Worm (Caenorhabditis elegans): ENCODE measurements around the gene C09F12.2.
A peak's percentile ranks its signal among the peaks of the same experiment; 100 is the strongest.

The C09F12.2 gene

ce11 chrX:11028617-11029016 is 25.1 kb upstream of the C09F12.2 start, which contains the start of gene ldb-1:
Gene ldb-1 (plus strand): TSS chrX:11028917.
- TF ChIP-seq flt-1 (GFP tag; IDR thresholded peaks at IDR 0.05) (no peak), ama-1 (optimal IDR thresholded peaks at IDR 0.05) (no peak), tbx-37 (GFP tag; conservative IDR thresholded peaks at IDR 0.05) (no peak), aly-1 (tag; optimal IDR thresholded peaks at IDR 0.05) (no peak), ceh-13 (GFP tag; optimal IDR thresholded peaks at IDR 0.05) (no peak), scrt-1 (GFP tag; IDR thresholded peaks at IDR 0.05) (no peak), B0310.2 (tag; optimal IDR thresholded peaks at IDR 0.05) (no peak), pes-1 (GFP tag; IDR thresholded peaks at IDR 0.05) (no peak), ets-7 (tag; optimal IDR thresholded peaks at IDR 0.05) (no peak), hnd-1 (tag; optimal IDR thresholded peaks at IDR 0.05) (no peak), hmbx-1 (tag; optimal IDR thresholded peaks at IDR 0.05) (no peak), ceh-36 (tag; optimal IDR thresholded peaks at IDR 0.05) (no peak), hmg-4 (GFP tag; optimal IDR thresholded peaks at IDR 0.05) (no peak), tbx-11 (GFP tag; IDR thresholded peaks at IDR 0.05) (no peak), F13C5.2 (tag; optimal IDR thresholded peaks at IDR 0.05) (no peak), sea-1 (GFP tag; conservative IDR thresholded peaks at IDR 0.05) (no peak), tra-4 (tag; optimal IDR thresholded peaks at IDR 0.05) (no peak)

- TF ChIP-seq sea-1 (GFP tag; conservative IDR thresholded peaks at IDR 0.05) (no peak), ama-1 (optimal IDR thresholded peaks at IDR 0.05) (no peak), hmbx-1 (tag; optimal IDR thresholded peaks at IDR 0.05) (no peak), pes-1 (GFP tag; IDR thresholded peaks at IDR 0.05) (0 out of 2 replicates have a peak, but pooled peaks have one; percentile 19), tbx-11 (GFP tag; IDR thresholded peaks at IDR 0.05) (no peak), tra-4 (tag; optimal IDR thresholded peaks at IDR 0.05) (peak; percentile 4), tbx-37 (GFP tag; conservative IDR thresholded peaks at IDR 0.05) (no peak), scrt-1 (GFP tag; IDR thresholded peaks at IDR 0.05) (no peak), hmg-4 (GFP tag; optimal IDR thresholded peaks at IDR 0.05) (peak; percentile 98), ceh-13 (GFP tag; optimal IDR thresholded peaks at IDR 0.05) (no peak), ceh-36 (tag; optimal IDR thresholded peaks at IDR 0.05) (peak; percentile 20), flt-1 (GFP tag; IDR thresholded peaks at IDR 0.05) (peak; percentile 44; the same call in 1 of the 2 replicates), F13C5.2 (tag; optimal IDR thresholded peaks at IDR 0.05) (peak; percentile 40), ets-7 (tag; optimal IDR thresholded peaks at IDR 0.05) (peak; percentile 74)
Observed at ce11 chrX:11031047-11031695, 22.5 kb upstream of the C09F12.2 start.

- TF ChIP-seq pes-1 (GFP tag; IDR thresholded peaks at IDR 0.05) (0 out of 2 replicates have a peak, but pooled peaks have one; percentile 27), sea-1 (GFP tag; conservative IDR thresholded peaks at IDR 0.05) (no peak)
Observed at ce11 chrX:11031869-11032268, 21.8 kb upstream of the C09F12.2 start.

- TF ChIP-seq hnd-1 (tag; optimal IDR thresholded peaks at IDR 0.05) = no peak
- no peak for TF ChIP-seq flt-1 (GFP tag; IDR thresholded peaks at IDR 0.05)
- TF ChIP-seq F13C5.2 (tag; optimal IDR thresholded peaks at IDR 0.05) = no peak
- TF ChIP-seq sea-1 (GFP tag; conservative IDR thresholded peaks at IDR 0.05) = no peak
- TF ChIP-seq B0310.2 (tag; optimal IDR thresholded peaks at IDR 0.05) = no peak
- TF ChIP-seq tbx-37 (GFP tag; conservative IDR thresholded peaks at IDR 0.05) = no peak
- TF ChIP-seq scrt-1 (GFP tag; IDR thresholded peaks at IDR 0.05) = no peak
- TF ChIP-seq pes-1 (GFP tag; IDR thresholded peaks at IDR 0.05) = no peak
- TF ChIP-seq tra-4 (tag; optimal IDR thresholded peaks at IDR 0.05) = no peak
- no peak for TF ChIP-seq tbx-11 (GFP tag; IDR thresholded peaks at IDR 0.05)
- TF ChIP-seq hmg-4 (GFP tag; optimal IDR thresholded peaks at IDR 0.05) = no peak
- TF ChIP-seq hmbx-1 (tag; optimal IDR thresholded peaks at IDR 0.05) = no peak
- no peak for TF ChIP-seq ceh-36 (tag; optimal IDR thresholded peaks at IDR 0.05)
- no peak for TF ChIP-seq ceh-13 (GFP tag; optimal IDR thresholded peaks at IDR 0.05)
Observed at ce11 chrX:11032412-11032811, 21.3 kb upstream of the C09F12.2 start.

- no peak for TF ChIP-seq hnd-1 (tag; optimal IDR thresholded peaks at IDR 0.05)
- no peak for TF ChIP-seq tbx-37 (GFP tag; conservative IDR thresholded peaks at IDR 0.05)
- no peak for TF ChIP-seq tra-4 (tag; optimal IDR thresholded peaks at IDR 0.05)
- TF ChIP-seq sea-1 (GFP tag; conservative IDR thresholded peaks at IDR 0.05) = no peak
- no peak for TF ChIP-seq ets-7 (tag; optimal IDR thresholded peaks at IDR 0.05)
- no peak for TF ChIP-seq scrt-1 (GFP tag; IDR thresholded peaks at IDR 0.05)
- no peak for TF ChIP-seq flt-1 (GFP tag; IDR thresholded peaks at IDR 0.05)
- TF ChIP-seq hmg-4 (GFP tag; optimal IDR thresholded peaks at IDR 0.05) = no peak
- TF ChIP-seq ceh-36 (tag; optimal IDR thresholded peaks at IDR 0.05) = no peak
- no peak for TF ChIP-seq tbx-11 (GFP tag; IDR thresholded peaks at IDR 0.05)
- TF ChIP-seq F13C5.2 (tag; optimal IDR thresholded peaks at IDR 0.05) = no peak
Observed at ce11 chrX:11033128-11033951, 20.4 kb upstream of the C09F12.2 start.

ce11 chrX:11033952-11034287 is 19.8 kb upstream of the C09F12.2 start:
- TF ChIP-seq hnd-1 (tag; optimal IDR thresholded peaks at IDR 0.05) (no peak), hmbx-1 (tag; optimal IDR thresholded peaks at IDR 0.05) (no peak), ceh-36 (tag; optimal IDR thresholded peaks at IDR 0.05) (no peak), ama-1 (optimal IDR thresholded peaks at IDR 0.05) (no peak), ets-7 (tag; optimal IDR thresholded peaks at IDR 0.05) (no peak), pes-1 (GFP tag; IDR thresholded peaks at IDR 0.05) (no peak), tbx-37 (GFP tag; conservative IDR thresholded peaks at IDR 0.05) (no peak), F13C5.2 (tag; optimal IDR thresholded peaks at IDR 0.05) (no peak), hmg-4 (GFP tag; optimal IDR thresholded peaks at IDR 0.05) (no peak), flt-1 (GFP tag; IDR thresholded peaks at IDR 0.05) (no peak), tra-4 (tag; optimal IDR thresholded peaks at IDR 0.05) (no peak), sea-1 (GFP tag; conservative IDR thresholded peaks at IDR 0.05) (no peak), scrt-1 (GFP tag; IDR thresholded peaks at IDR 0.05) (no peak), B0310.2 (tag; optimal IDR thresholded peaks at IDR 0.05) (no peak), aly-1 (tag; optimal IDR thresholded peaks at IDR 0.05) (no peak), ceh-13 (GFP tag; optimal IDR thresholded peaks at IDR 0.05) (no peak), tbx-11 (GFP tag; IDR thresholded peaks at IDR 0.05) (no peak)

Measured in whole organism, early embryonic.